Fruit fly (Drosophila melanogaster): ENCODE measurements around the gene CG32713.

dm6 chrX:8447166-8447565 lies 10.3 kb downstream of the CG32713 start:
- TF ChIP-seq CTCF (optimal IDR thresholded peaks at IDR 0.05) (no peak), CG8478 (optimal IDR thresholded peaks at IDR 0.05) (no peak)

Measured in S2 (cell line).